Worm (Caenorhabditis elegans) whole organism, L3 larva: ENCODE data around the gene str-254.

ENCODE experiments used
- nhr-43 ChIP-seq: sonication (generic microtip); optimal IDR thresholded peaks from 2 replicates; lab custom pipeline; 2016; ENCODE audit warnings: mild to moderate bottlenecking, missing genetic modification characterization, missing compliant biosample characterization; ENCODE audit not compliant: poor library complexity, severe bottlenecking
- skn-1 ChIP-seq: fragments of 150-350 bp; optimal IDR thresholded peaks from 2 replicates; lab custom pipeline; 2014; ENCODE audit warnings: missing biosample characterization, missing genetic modification characterization

- TF ChIP-seq nhr-43 (tag; lab: Kevin White, UChicago) (no peak), skn-1 (tag; lab: Kevin White, UChicago) (no peak)
These were observed 49.7 kb downstream of the str-254 start, which contains the start of gene argk-1 for ce11 chrV:16103594-16103993.
